Worm (Caenorhabditis elegans) whole organism, L2 larva: ENCODE data around the gene F32D1.11.

Experiments used
- C34F6.9 ChIP-seq: fragments of 150-350 bp; optimal IDR thresholded peaks from 2 replicates; lab custom pipeline; 2014; ENCODE audit warnings: missing biosample characterization, missing genetic modification characterization
- F13H6.1 ChIP-seq: sonication (generic microtip); optimal IDR thresholded peaks from 2 replicates; lab custom pipeline; 2016; ENCODE audit warnings: missing genetic modification characterization, missing compliant biosample characterization
- R02D3.7 ChIP-seq: fragments of 150-350 bp; optimal IDR thresholded peaks from 2 replicates; lab custom pipeline; 2014; ENCODE audit warnings: missing biosample characterization, missing genetic modification characterization
- Y55F3AM.14 ChIP-seq: fragments of 200-800 bp; sonication (Bioruptor generic); optimal IDR thresholded peaks from 2 replicates; lab custom pipeline; 2018; ENCODE audit warnings: mild to moderate bottlenecking, missing genetic modification characterization, missing compliant biosample characterization
- ZK546.5 ChIP-seq: sonication (generic microtip); optimal IDR thresholded peaks from 2 replicates; lab custom pipeline; 2017; ENCODE audit warnings: missing biosample characterization, missing genetic modification characterization
- alr-1 ChIP-seq: fragments of 150-350 bp; optimal IDR thresholded peaks from 2 replicates; lab custom pipeline; 2014; ENCODE audit warnings: missing biosample characterization, missing genetic modification characterization
- ama-1 ChIP-seq: fragments of 150-350 bp; optimal IDR thresholded peaks from 2 replicates; lab custom pipeline; 2018; ENCODE audit warnings: inconsistent platforms
- blmp-1 ChIP-seq: sonication (generic microtip); optimal IDR thresholded peaks from 2 replicates; lab custom pipeline; 2017; ENCODE audit warnings: missing genetic modification characterization, mild to moderate bottlenecking, missing compliant biosample characterization, antibody characterized with exemption, moderate library complexity; ENCODE audit not compliant: insufficient read depth
- ceh-16 ChIP-seq: fragments of 150-350 bp; optimal IDR thresholded peaks from 2 replicates; lab custom pipeline; 2014; ENCODE audit warnings: missing biosample characterization, missing genetic modification characterization
- ceh-82 ChIP-seq: fragments of 150-350 bp; optimal IDR thresholded peaks from 2 replicates; lab custom pipeline; 2014; ENCODE audit warnings: missing biosample characterization, missing genetic modification characterization
- crh-2 ChIP-seq: sonication (generic microtip); optimal IDR thresholded peaks from 2 replicates; lab custom pipeline; 2017; ENCODE audit warnings: missing biosample characterization, missing genetic modification characterization
- egl-27 ChIP-seq: sonication (generic microtip); optimal IDR thresholded peaks from 3 replicates; lab custom pipeline; 2017; ENCODE audit warnings: missing biosample characterization, missing genetic modification reagents, missing genetic modification characterization
- elt-1 ChIP-seq: fragments of 150-350 bp; optimal IDR thresholded peaks from 2 replicates; lab custom pipeline; 2014; ENCODE audit warnings: missing biosample characterization, missing genetic modification characterization
- elt-3 ChIP-seq: sonication (generic microtip); optimal IDR thresholded peaks from 2 replicates; lab custom pipeline; 2017; ENCODE audit warnings: missing biosample characterization, missing genetic modification characterization
- fos-1 ChIP-seq: fragments of 150-350 bp; optimal IDR thresholded peaks from 2 replicates; lab custom pipeline; 2014; ENCODE audit warnings: missing biosample characterization, missing genetic modification characterization
- lin-13 ChIP-seq: fragments of 150-350 bp; optimal IDR thresholded peaks from 2 replicates; lab custom pipeline; 2014; ENCODE audit warnings: missing biosample characterization, missing genetic modification reagents, missing genetic modification characterization
- lin-39 ChIP-seq: fragments of 150-350 bp; optimal IDR thresholded peaks from 2 replicates; lab custom pipeline; 2014; ENCODE audit warnings: missing biosample characterization, missing genetic modification reagents, missing genetic modification characterization
- mab-5 ChIP-seq: fragments of 150-350 bp; optimal IDR thresholded peaks from 2 replicates; lab custom pipeline; 2014; ENCODE audit warnings: missing biosample characterization, missing genetic modification characterization
- mdl-1 ChIP-seq, 2 experiments: fragments of 150-350 bp in 1 of 2; sonication (generic microtip) in 1 of 2; optimal IDR thresholded peaks; 2 replicates each; lab custom pipeline; 2017; ENCODE audit warnings: missing biosample characterization in 2 of 2, missing genetic modification characterization in 2 of 2
- nhr-11 ChIP-seq: fragments of 150-350 bp; optimal IDR thresholded peaks from 2 replicates; lab custom pipeline; 2014; ENCODE audit warnings: missing biosample characterization, missing genetic modification characterization
- nhr-129 ChIP-seq: fragments of 150-350 bp; optimal IDR thresholded peaks from 2 replicates; lab custom pipeline; 2014; ENCODE audit warnings: missing biosample characterization, missing genetic modification characterization
- nhr-21 ChIP-seq: fragments of 150-350 bp; optimal IDR thresholded peaks from 2 replicates; lab custom pipeline; 2014; ENCODE audit warnings: missing biosample characterization, missing genetic modification characterization
- nhr-23 ChIP-seq: fragments of 150-350 bp; optimal IDR thresholded peaks from 2 replicates; lab custom pipeline; 2014; ENCODE audit warnings: missing biosample characterization, missing genetic modification reagents, missing genetic modification characterization
- nhr-6 ChIP-seq: fragments of 150-350 bp; optimal IDR thresholded peaks from 2 replicates; lab custom pipeline; 2014; ENCODE audit warnings: missing biosample characterization, missing genetic modification characterization
- nhr-77 ChIP-seq: fragments of 150-350 bp; optimal IDR thresholded peaks from 2 replicates; lab custom pipeline; 2014; ENCODE audit warnings: missing biosample characterization, missing genetic modification characterization
- skn-1 ChIP-seq: sonication (generic microtip); optimal IDR thresholded peaks from 2 replicates; lab custom pipeline; 2017; ENCODE audit warnings: missing biosample characterization, missing genetic modification characterization
- sma-3 ChIP-seq: sonication (generic microtip); optimal IDR thresholded peaks from 2 replicates; lab custom pipeline; 2016; ENCODE audit warnings: missing genetic modification reagents, missing genetic modification characterization, missing compliant biosample characterization
- sma-9 ChIP-seq, 2 experiments: fragments of 150-350 bp in 1 of 2; sonication (generic microtip) in 1 of 2; optimal IDR thresholded peaks; 2 replicates each; lab custom pipeline; 2014 to 2016; ENCODE audit warnings: missing genetic modification characterization in 2 of 2, mild to moderate bottlenecking in 1 of 2, missing biosample characterization in 1 of 2, missing compliant biosample characterization in 1 of 2, missing genetic modification reagents in 1 of 2, moderate library complexity in 1 of 2
- snpc-4 ChIP-seq: fragments of 150-350 bp; optimal IDR thresholded peaks from 2 replicates; lab custom pipeline; 2014; ENCODE audit warnings: missing biosample characterization, missing genetic modification characterization
- unc-62 ChIP-seq: fragments of 150-350 bp; optimal IDR thresholded peaks from 2 replicates; lab custom pipeline; 2014; ENCODE audit warnings: missing biosample characterization, missing genetic modification reagents, missing genetic modification characterization
- zag-1 ChIP-seq: fragments of 150-350 bp; optimal IDR thresholded peaks from 2 replicates; lab custom pipeline; 2014; ENCODE audit warnings: missing biosample characterization, missing genetic modification characterization
- ztf-11 ChIP-seq: sonication (generic microtip); optimal IDR thresholded peaks from 2 replicates; lab custom pipeline; 2017; ENCODE audit warnings: missing biosample characterization, missing genetic modification characterization

Gene F32D1.11

ce11 chrV:4382298-4382697 lies 16.0 kb upstream of the F32D1.11 start, which contains the start of gene F13A2.1:
Gene F13A2.1 (minus strand): TSS chrV:4382398.
- no peak for TF ChIP-seq F13H6.1
- TF ChIP-seq sma-9 (GFP tag; optimal IDR thresholded peaks at IDR 0.05; lab: Kevin White, UChicago): no peak
- no peak for TF ChIP-seq sma-9 (tag; optimal IDR thresholded peaks at IDR 0.05; lab: Kevin White, UChicago)
- TF ChIP-seq nhr-77: no peak
- TF ChIP-seq ceh-16: no peak
- no peak for TF ChIP-seq nhr-23 (tag; lab: Kevin White, UChicago)
- TF ChIP-seq ama-1: no peak
- no peak for TF ChIP-seq skn-1 (tag; lab: Kevin White, UChicago)
- TF ChIP-seq snpc-4 (tag; lab: Kevin White, UChicago): no peak
- no peak for TF ChIP-seq ztf-11 (tag; lab: Kevin White, UChicago)
- TF ChIP-seq nhr-11 (tag; lab: Kevin White, UChicago): no peak
- no peak for TF ChIP-seq nhr-6 (tag; lab: Kevin White, UChicago)
- no peak for TF ChIP-seq elt-1 (tag; lab: Kevin White, UChicago)
- no peak for TF ChIP-seq lin-39
- TF ChIP-seq nhr-21 (tag; lab: Kevin White, UChicago): no peak
- no peak for TF ChIP-seq R02D3.7 (tag; lab: Kevin White, UChicago)
- no peak for TF ChIP-seq nhr-129 (tag; lab: Kevin White, UChicago)
- no peak for TF ChIP-seq C34F6.9 (tag; lab: Kevin White, UChicago)
- TF ChIP-seq mab-5 (tag; lab: Kevin White, UChicago): no peak

- TF ChIP-seq blmp-1 (tag; lab: Kevin White, UChicago): no peak
- TF ChIP-seq fos-1 (tag; lab: Kevin White, UChicago): no peak
These were observed 11.3 kb upstream of the F32D1.11 start, which contains the start of gene F32D1.8 for ce11 chrV:4377622-4378021. Gene F32D1.8 (minus strand): TSS chrV:4377722.

- TF ChIP-seq F13H6.1: no peak
- no peak for TF ChIP-seq egl-27 (tag; lab: Kevin White, UChicago)
- no peak for TF ChIP-seq ztf-11 (tag; lab: Kevin White, UChicago)
- no peak for TF ChIP-seq lin-39
- TF ChIP-seq lin-13: no peak
- TF ChIP-seq blmp-1 (tag; lab: Kevin White, UChicago): no peak
- no peak for TF ChIP-seq alr-1 (tag; lab: Kevin White, UChicago)
- TF ChIP-seq mdl-1 (tag; optimal IDR thresholded peaks at IDR 0.05; lab: Kevin White, UChicago): no peak
- TF ChIP-seq R02D3.7 (tag; lab: Kevin White, UChicago): no peak
- TF ChIP-seq ceh-82: no peak
- no peak for TF ChIP-seq crh-2 (tag; lab: Kevin White, UChicago)
These were observed 9.6 kb upstream of the F32D1.11 start, which contains the start of gene F32D1.7 for ce11 chrV:4375807-4376564. Gene F32D1.7 (minus strand): TSS chrV:4376173.

ce11 chrV:4374625-4375024 lies 8.3 kb upstream of the F32D1.11 start, which contains the start of gene neg-1:
Gene neg-1 (minus strand): TSS chrV:4374874.
- TF ChIP-seq F13H6.1: no peak
- no peak for TF ChIP-seq nhr-11 (tag; lab: Kevin White, UChicago)
- TF ChIP-seq ztf-11 (tag; lab: Kevin White, UChicago): no peak
- no peak for TF ChIP-seq unc-62 (GFP tag; lab: Kevin White, UChicago)
- TF ChIP-seq elt-1 (tag; lab: Kevin White, UChicago): no peak
- TF ChIP-seq nhr-23 (tag; lab: Kevin White, UChicago): no peak
- no peak for TF ChIP-seq ceh-16
- no peak for TF ChIP-seq zag-1 (tag; lab: Kevin White, UChicago)
- no peak for TF ChIP-seq elt-3 (tag; lab: Kevin White, UChicago)
- TF ChIP-seq ZK546.5: no peak
- no peak for TF ChIP-seq ceh-82
- no peak for TF ChIP-seq Y55F3AM.14 (GFP tag; lab: Kevin White, UChicago)
- no peak for TF ChIP-seq C34F6.9 (tag; lab: Kevin White, UChicago)
- no peak for TF ChIP-seq nhr-21 (tag; lab: Kevin White, UChicago)
- TF ChIP-seq mab-5 (tag; lab: Kevin White, UChicago): no peak
- TF ChIP-seq sma-3 (GFP tag; lab: Kevin White, UChicago): no peak

ce11 chrV:4373656-4374055 lies 7.3 kb upstream of the F32D1.11 start:
- TF ChIP-seq ama-1 (no peak), mab-5 (tag; lab: Kevin White, UChicago) (no peak), elt-1 (tag; lab: Kevin White, UChicago) (no peak), alr-1 (tag; lab: Kevin White, UChicago) (no peak)
- TF ChIP-seq, all 48 proteins: peak for 0
